Worm (Caenorhabditis elegans): ENCODE data around the gene srd-36.

ce11 chrX:13323697-13324096, 29.1 kb upstream of the srd-36 start:
- no peak for TF ChIP-seq T22C8.4 (GFP tag; IDR thresholded peaks at IDR 0.05)
- no peak for TF ChIP-seq flt-1 (GFP tag; IDR thresholded peaks at IDR 0.05)
- no peak for TF ChIP-seq med-1 (GFP tag; optimal IDR thresholded peaks at IDR 0.05; ENCODE audit: insufficient read depth)
- TF ChIP-seq cog-1 (tag; optimal IDR thresholded peaks at IDR 0.05): no peak
- no peak for TF ChIP-seq klf-2 (GFP tag; conservative IDR thresholded peaks at IDR 0.05)
- TF ChIP-seq tab-1 (GFP tag; IDR thresholded peaks at IDR 0.05): no peak
- no peak for TF ChIP-seq ztf-29 (GFP tag; IDR thresholded peaks at IDR 0.05)
- no peak for TF ChIP-seq ref-1 (GFP tag; conservative IDR thresholded peaks at IDR 0.05)
- no peak for TF ChIP-seq ztf-23 (GFP tag; IDR thresholded peaks at IDR 0.05)

Measured in whole organism, midembryonic.